Worm (Caenorhabditis elegans) whole organism, early embryonic: Measurements from ENCODE around the gene K09E4.3.

Source experiments
- aly-1 ChIP-seq: sonication (generic microtip); optimal IDR thresholded peaks from 2 replicates; lab custom pipeline; 2016; ENCODE audit warnings: missing genetic modification characterization, missing compliant biosample characterization
- ama-1 ChIP-seq: fragments of 150-350 bp; optimal IDR thresholded peaks from 2 replicates; lab custom pipeline; 2014
- ceh-36 ChIP-seq: sonication (generic microtip); optimal IDR thresholded peaks from 2 replicates; lab custom pipeline; 2016; ENCODE audit warnings: missing genetic modification characterization, inconsistent platforms, missing compliant biosample characterization
- hnd-1 ChIP-seq: sonication (generic microtip); optimal IDR thresholded peaks from 2 replicates; lab custom pipeline; 2016; ENCODE audit warnings: missing genetic modification characterization, missing compliant biosample characterization
- pes-1 ChIP-seq: fragments of 200-800 bp; sonication (Bioruptor generic); IDR thresholded peaks from 2 replicates; pipeline ENCODE4 v1.3.6; 2022; ENCODE audit warnings: missing genetic modification reagents, missing genetic modification characterization, missing compliant biosample characterization
- scrt-1 ChIP-seq: fragments of 200-800 bp; sonication (Bioruptor generic); IDR thresholded peaks from 2 replicates; pipeline ENCODE4 v1.3.6; 2022; ENCODE audit warnings: missing genetic modification characterization, missing compliant biosample characterization
- sea-1 ChIP-seq: fragments of 200-800 bp; sonication (Bioruptor generic); conservative IDR thresholded peaks from 2 replicates; pipeline ENCODE4 v1.3.6; 2022; ENCODE audit warnings: missing genetic modification characterization, missing compliant biosample characterization

ce11 chrII:14138849-14139419 is 12.2 kb upstream of the K09E4.3 start:
- TF ChIP-seq ama-1: no peak
- TF ChIP-seq scrt-1: no peak
- no peak for TF ChIP-seq sea-1 (GFP tag; lab: Robert Waterston, UW)
- no peak for TF ChIP-seq ceh-36 (tag; lab: Kevin White, UChicago)
- TF ChIP-seq pes-1 (GFP tag; lab: Robert Waterston, UW): no peak
- TF ChIP-seq hnd-1 (tag; lab: Kevin White, UChicago): no peak
- no peak for TF ChIP-seq aly-1 (tag; lab: Kevin White, UChicago)
